Worm (Caenorhabditis elegans) whole organism, L4 larva: ENCODE data around the gene C25F9.13.
A peak's percentile ranks its signal among the peaks of the same experiment; 100 is the strongest.

Experiments
- D1046.2 ChIP-seq: fragments of 200-800 bp; sonication (Bioruptor generic); IDR thresholded peaks from 2 replicates; pipeline ENCODE4 v1.3.6; 2022; ENCODE audit warnings: missing genetic modification characterization, missing compliant biosample characterization
- F26F4.8 ChIP-seq: fragments of 200-800 bp; sonication (Bioruptor generic); conservative IDR thresholded peaks from 2 replicates; pipeline ENCODE4 v1.3.6; 2022; ENCODE audit warnings: missing genetic modification characterization, missing compliant biosample characterization
- F44E2.7 ChIP-seq: fragments of 200-800 bp; sonication (Bioruptor generic); IDR thresholded peaks from 2 replicates; pipeline ENCODE4 v2.1.2; 2022; ENCODE audit warnings: missing genetic modification characterization, missing compliant biosample characterization
- Y75B8A.6 ChIP-seq: fragments of 200-800 bp; sonication (Bioruptor generic); IDR thresholded peaks from 2 replicates; pipeline ENCODE4 v1.3.6; 2022; ENCODE audit warnings: missing genetic modification reagents, missing genetic modification characterization, missing compliant biosample characterization
- arid-1 ChIP-seq: fragments of 200-800 bp; sonication (Bioruptor generic); conservative IDR thresholded peaks from 2 replicates; pipeline ENCODE4 v1.3.6; 2022; ENCODE audit warnings: missing genetic modification reagents, missing genetic modification characterization, missing compliant biosample characterization
- ceh-20 ChIP-seq: fragments of 200-800 bp; sonication (Bioruptor generic); IDR thresholded peaks from 2 replicates; pipeline ENCODE4 v1.3.6; 2022; ENCODE audit warnings: missing genetic modification reagents, missing genetic modification characterization, missing compliant biosample characterization
- ceh-32 ChIP-seq: sonication (generic microtip); optimal IDR thresholded peaks from 2 replicates; lab custom pipeline; 2016; ENCODE audit warnings: mild to moderate bottlenecking, missing genetic modification characterization, missing compliant biosample characterization; ENCODE audit not compliant: poor library complexity
- ceh-44 ChIP-seq: fragments of 200-800 bp; sonication (Bioruptor generic); IDR thresholded peaks from 2 replicates; pipeline ENCODE4 v1.3.6; 2022; ENCODE audit warnings: missing genetic modification reagents, missing genetic modification characterization, missing compliant biosample characterization
- daf-16 ChIP-seq, 3 experiments: sonication (generic microtip); optimal IDR thresholded peaks; 2 replicates each; lab custom pipeline; 2016 to 2017; ENCODE audit warnings: missing genetic modification characterization in 3 of 3, missing genetic modification reagents in 3 of 3, mild to moderate bottlenecking in 2 of 3, missing compliant biosample characterization in 2 of 3, missing biosample characterization in 1 of 3, moderate library complexity in 1 of 3
- dmd-9 ChIP-seq: fragments of 200-800 bp; sonication (Bioruptor generic); IDR thresholded peaks from 2 replicates; pipeline ENCODE4 v1.3.6; 2022; ENCODE audit warnings: missing genetic modification reagents, missing genetic modification characterization, missing compliant biosample characterization
- dpl-1 ChIP-seq: fragments of 150-350 bp; optimal IDR thresholded peaks from 2 replicates; lab custom pipeline; 2014; ENCODE audit warnings: missing biosample characterization, missing genetic modification reagents, missing genetic modification characterization
- dve-1 ChIP-seq: sonication (generic microtip); optimal IDR thresholded peaks from 2 replicates; lab custom pipeline; 2017; ENCODE audit warnings: antibody characterized with exemption, mild to moderate bottlenecking, missing genetic modification characterization, missing compliant biosample characterization; ENCODE audit not compliant: insufficient read depth
- egl-27 ChIP-seq: sonication (generic microtip); optimal IDR thresholded peaks from 3 replicates; lab custom pipeline; 2017; ENCODE audit warnings: missing biosample characterization, missing genetic modification reagents, missing genetic modification characterization
- hlh-11 ChIP-seq: fragments of 200-800 bp; sonication (Bioruptor generic); optimal IDR thresholded peaks from 2 replicates; lab custom pipeline; 2018; ENCODE audit warnings: mild to moderate bottlenecking, missing genetic modification characterization, missing compliant biosample characterization
- hmg-1.1 ChIP-seq: fragments of 200-800 bp; sonication (Bioruptor generic); IDR thresholded peaks from 2 replicates; pipeline ENCODE4 v1.3.6; 2022; ENCODE audit warnings: missing genetic modification reagents, missing genetic modification characterization, missing compliant biosample characterization
- jun-1 ChIP-seq: fragments of 150-350 bp; optimal IDR thresholded peaks from 2 replicates; lab custom pipeline; 2014; ENCODE audit warnings: missing biosample characterization, missing genetic modification reagents, missing genetic modification characterization
- lin-1 ChIP-seq: fragments of 200-800 bp; sonication (Bioruptor generic); IDR thresholded peaks from 2 replicates; pipeline ENCODE4 v1.3.6; 2022; ENCODE audit warnings: missing genetic modification reagents, missing genetic modification characterization, missing compliant biosample characterization
- lin-13 ChIP-seq: fragments of 150-350 bp; optimal IDR thresholded peaks from 2 replicates; lab custom pipeline; 2014; ENCODE audit warnings: missing biosample characterization, missing genetic modification reagents, missing genetic modification characterization
- lin-15B ChIP-seq: fragments of 150-350 bp; sonication (generic microtip); optimal IDR thresholded peaks from 3 replicates; lab custom pipeline; 2014; ENCODE audit warnings: missing biosample characterization, missing genetic modification characterization
- lin-38 ChIP-seq: fragments of 200-800 bp; sonication (Bioruptor generic); IDR thresholded peaks from 2 replicates; pipeline ENCODE4 v1.3.6; 2022; ENCODE audit warnings: missing genetic modification reagents, missing genetic modification characterization, missing compliant biosample characterization
- mdt-29 ChIP-seq: fragments of 200-800 bp; sonication (Bioruptor generic); IDR thresholded peaks from 2 replicates; pipeline ENCODE4 v1.3.6; 2022; ENCODE audit warnings: missing genetic modification reagents, missing genetic modification characterization, missing compliant biosample characterization
- mep-1 ChIP-seq: fragments of 150-350 bp; sonication (generic microtip); optimal IDR thresholded peaks from 3 replicates; lab custom pipeline; 2014; ENCODE audit warnings: missing biosample characterization, missing genetic modification characterization
- mxl-2 ChIP-seq: fragments of 200-800 bp; sonication (Bioruptor generic); conservative IDR thresholded peaks from 2 replicates; pipeline ENCODE4 v1.3.6; 2022; ENCODE audit warnings: missing genetic modification reagents, missing genetic modification characterization, missing compliant biosample characterization
- nhr-111 ChIP-seq: fragments of 200-800 bp; sonication (Bioruptor generic); optimal IDR thresholded peaks from 2 replicates; lab custom pipeline; 2018; ENCODE audit warnings: mild to moderate bottlenecking, missing genetic modification characterization, missing compliant biosample characterization
- nhr-28 ChIP-seq: fragments of 150-350 bp; optimal IDR thresholded peaks from 2 replicates; lab custom pipeline; 2014; ENCODE audit warnings: missing biosample characterization, missing genetic modification characterization
- nhr-77 ChIP-seq: fragments of 150-350 bp; optimal IDR thresholded peaks from 2 replicates; lab custom pipeline; 2014; ENCODE audit warnings: missing biosample characterization, missing genetic modification characterization
- php-3 ChIP-seq: fragments of 200-800 bp; sonication (Bioruptor generic); IDR thresholded peaks from 2 replicates; pipeline ENCODE4 v1.3.6; 2022; ENCODE audit warnings: missing genetic modification reagents, missing genetic modification characterization, missing compliant biosample characterization
- pqm-1 ChIP-seq: sonication (generic microtip); optimal IDR thresholded peaks from 2 replicates; lab custom pipeline; 2017; ENCODE audit warnings: missing biosample characterization, missing genetic modification characterization
- rbr-2 ChIP-seq: sonication (generic microtip); optimal IDR thresholded peaks from 2 replicates; lab custom pipeline; 2016; ENCODE audit warnings: missing genotype, missing genetic modification characterization, missing compliant biosample characterization
- set-16 ChIP-seq: fragments of 200-800 bp; sonication (Bioruptor generic); IDR thresholded peaks from 2 replicates; pipeline ENCODE4 v1.3.6; 2022; ENCODE audit warnings: missing genetic modification reagents, missing genetic modification characterization, missing compliant biosample characterization
- skn-1 ChIP-seq: fragments of 150-350 bp; optimal IDR thresholded peaks from 2 replicates; lab custom pipeline; 2014; ENCODE audit warnings: missing biosample characterization, missing genetic modification characterization
- spr-1 ChIP-seq: sonication (generic microtip); optimal IDR thresholded peaks from 2 replicates; lab custom pipeline; 2016; ENCODE audit warnings: mild to moderate bottlenecking, missing genetic modification characterization, missing compliant biosample characterization
- tag-97 ChIP-seq: fragments of 200-800 bp; sonication (Bioruptor generic); IDR thresholded peaks from 2 replicates; pipeline ENCODE4 v1.3.6; 2022; ENCODE audit warnings: missing genetic modification characterization, missing compliant biosample characterization
- tra-1 ChIP-seq: fragments of 200-800 bp; sonication (Bioruptor generic); IDR thresholded peaks from 2 replicates; pipeline ENCODE4 v1.3.6; 2022; ENCODE audit warnings: missing genetic modification reagents, missing genetic modification characterization, missing compliant biosample characterization
- unc-130 ChIP-seq: sonication (generic microtip); optimal IDR thresholded peaks from 2 replicates; lab custom pipeline; 2016; ENCODE audit warnings: missing genetic modification reagents, missing genetic modification characterization, missing compliant biosample characterization
- unc-39 ChIP-seq: sonication (generic microtip); optimal IDR thresholded peaks from 2 replicates; lab custom pipeline; 2017; ENCODE audit warnings: missing biosample characterization, missing genetic modification characterization
- unc-62 ChIP-seq, 3 experiments: fragments of 150-350 bp in 1 of 3; sonication (generic microtip); optimal IDR thresholded peaks in 2 of 3; peaks in 1 of 3; 1 replicate in 1 of 3; 2 replicates in 2 of 3; lab custom pipeline; 2014 to 2017; ENCODE audit warnings: missing biosample characterization in 3 of 3, missing genetic modification characterization in 3 of 3, missing genetic modification reagents in 3 of 3, missing genotype in 1 of 3
- vab-7 ChIP-seq: fragments of 200-800 bp; sonication (Bioruptor generic); IDR thresholded peaks from 2 replicates; pipeline ENCODE4 v1.3.6; 2022; ENCODE audit warnings: missing genetic modification reagents, missing genetic modification characterization, missing compliant biosample characterization
- zip-2 ChIP-seq: fragments of 150-350 bp; optimal IDR thresholded peaks from 2 replicates; lab custom pipeline; 2014; ENCODE audit warnings: missing biosample characterization, missing genetic modification characterization
- ztf-7 ChIP-seq: fragments of 150-350 bp; optimal IDR thresholded peaks from 2 replicates; lab custom pipeline; 2014; ENCODE audit warnings: missing biosample characterization, missing genetic modification characterization

Gene C25F9.13

ce11 chrV:19401429-19401828, 2.6 kb upstream of the C25F9.13 start:
- TF ChIP-seq ztf-7 (tag; lab: Kevin White, UChicago) = no peak
- TF ChIP-seq arid-1 (GFP tag; lab: Robert Waterston, UW) = no peak
- TF ChIP-seq php-3 (GFP tag; lab: Robert Waterston, UW) = peak; percentile 97
- TF ChIP-seq nhr-28 (tag; lab: Kevin White, UChicago) = peak; percentile 5
- TF ChIP-seq pqm-1 (tag; lab: Kevin White, UChicago) = peak; percentile 23
- no peak for TF ChIP-seq daf-16 (GFP tag; optimal IDR thresholded peaks at IDR 0.05; lab: Kevin White, UChicago)
- TF ChIP-seq daf-16 (tag; optimal IDR thresholded peaks at IDR 0.05; lab: Kevin White, UChicago) = peak; percentile 79
- no peak for TF ChIP-seq dpl-1 (GFP tag; lab: Kevin White, UChicago)
- TF ChIP-seq zip-2 (tag; lab: Kevin White, UChicago) = peak; percentile 50
- no peak for TF ChIP-seq nhr-111 (GFP tag; lab: Kevin White, UChicago)
- TF ChIP-seq jun-1 (tag; lab: Kevin White, UChicago) = no peak
- TF ChIP-seq Y75B8A.6 = no peak
- no peak for TF ChIP-seq spr-1 (tag; lab: Kevin White, UChicago)
- peak; percentile 28 for TF ChIP-seq hlh-11 (tag; lab: Kevin White, UChicago)
- TF ChIP-seq ceh-32 (tag; lab: Kevin White, UChicago) = no peak
- peak; percentile 48 for TF ChIP-seq dve-1
- TF ChIP-seq skn-1 (tag; lab: Kevin White, UChicago) = no peak
- TF ChIP-seq F44E2.7 (GFP tag; lab: Robert Waterston, UW) = no peak
- TF ChIP-seq vab-7 (GFP tag; lab: Robert Waterston, UW) = no peak

ce11 chrV:19400619-19401018, 1.8 kb upstream of the C25F9.13 start, which contains the start of gene srw-86:
Gene srw-86 (minus strand): TSS chrV:19400719.
- no peak for TF ChIP-seq unc-39
- TF ChIP-seq tra-1 = no peak
- TF ChIP-seq unc-62 (GFP tag; optimal IDR thresholded peaks at IDR 0.05 in 1 of 2; lab: Kevin White, UChicago) = no peak
- no peak for TF ChIP-seq unc-62 (tag; optimal IDR thresholded peaks at IDR 0.05; lab: Kevin White, UChicago)
- no peak for TF ChIP-seq lin-13 (GFP tag; lab: Kevin White, UChicago)
- no peak for TF ChIP-seq egl-27 (tag; lab: Kevin White, UChicago)
- TF ChIP-seq mxl-2 (GFP tag; lab: Robert Waterston, UW) = no peak
- no peak for TF ChIP-seq D1046.2 (GFP tag; lab: Robert Waterston, UW)
- TF ChIP-seq F44E2.7 (GFP tag; lab: Robert Waterston, UW) = no peak
- no peak for TF ChIP-seq mdt-29 (GFP tag; lab: Robert Waterston, UW)
- no peak for TF ChIP-seq ceh-20 (GFP tag; lab: Robert Waterston, UW)
- TF ChIP-seq, all 104 proteins: peak for 0

- TF ChIP-seq zip-2 (tag; lab: Kevin White, UChicago) (peak; percentile 3), php-3 (GFP tag; lab: Robert Waterston, UW) (peak; percentile 92)
These were observed 500 bp upstream of the C25F9.13 start for ce11 chrV:19399282-19399681.

ce11 chrV:19398396-19398795, 386 bp downstream of the C25F9.13 start:
- TF ChIP-seq dve-1 = no peak
- no peak for TF ChIP-seq lin-38
- no peak for TF ChIP-seq lin-1
- TF ChIP-seq tag-97 (GFP tag; lab: Robert Waterston, UW) = no peak
- TF ChIP-seq lin-15B = no peak
- no peak for TF ChIP-seq rbr-2
- no peak for TF ChIP-seq mep-1 (tag; lab: Kevin White, UChicago)
- TF ChIP-seq dmd-9 = no peak
- no peak for TF ChIP-seq unc-130
- no peak for TF ChIP-seq egl-27 (tag; lab: Kevin White, UChicago)
- TF ChIP-seq nhr-77 (tag; lab: Kevin White, UChicago) = no peak
- TF ChIP-seq F26F4.8 (GFP tag; lab: Robert Waterston, UW) = no peak
- TF ChIP-seq hmg-1.1 (GFP tag; lab: Robert Waterston, UW) = no peak
- no peak for TF ChIP-seq set-16
- no peak for TF ChIP-seq ceh-44 (GFP tag; lab: Robert Waterston, UW)
- TF ChIP-seq, all 104 proteins: peak for 0
